Fruit fly (Drosophila melanogaster) whole organism, embryonic: ENCODE results near the gene cni.

Experiments
- Asciz ChIP-seq: fragments of 200-800 bp; sonication (Bioruptor generic); optimal IDR thresholded peaks from 2 replicates; lab custom pipeline; 2017; ENCODE audit warnings: missing biosample characterization, mild to moderate bottlenecking, missing genetic modification characterization, missing genetic modification reagents
- Atf-2 ChIP-seq: fragments of 200-800 bp; sonication (Bioruptor generic); optimal IDR thresholded peaks from 2 replicates; lab custom pipeline; 2016; ENCODE audit warnings: missing biosample characterization, missing genetic modification characterization
- B-H2 ChIP-seq: fragments of 200-800 bp; sonication (Bioruptor generic); optimal IDR thresholded peaks from 2 replicates; lab custom pipeline; 2018; ENCODE audit warnings: missing biosample characterization, mild to moderate bottlenecking, missing genetic modification characterization
- BtbVII ChIP-seq: fragments of 200-800 bp; sonication (Bioruptor generic); optimal IDR thresholded peaks from 3 replicates; lab custom pipeline; 2017; ENCODE audit warnings: missing biosample characterization, mild to moderate bottlenecking, missing genetic modification characterization
- Bteb2 ChIP-seq: fragments of 200-800 bp; sonication (Bioruptor generic); optimal IDR thresholded peaks from 2 replicates; lab custom pipeline; 2016; ENCODE audit warnings: missing biosample characterization, missing genetic modification characterization
- CG10979 ChIP-seq: fragments of 200-800 bp; sonication (Bioruptor generic); optimal IDR thresholded peaks from 2 replicates; lab custom pipeline; 2018; ENCODE audit warnings: missing biosample characterization, mild to moderate bottlenecking, missing genetic modification characterization, moderate library complexity
- CG11456 ChIP-seq: fragments of 200-800 bp; sonication (Bioruptor generic); IDR thresholded peaks from 3 replicates; pipeline ENCODE4 v1.3.6; 2022; ENCODE audit warnings: missing biosample characterization, missing genetic modification characterization
- CG12155 ChIP-seq: fragments of 200-800 bp; sonication (Bioruptor generic); optimal IDR thresholded peaks from 3 replicates; lab custom pipeline; 2016; ENCODE audit warnings: missing biosample characterization, missing genetic modification characterization
- CG12236 ChIP-seq: fragments of 200-800 bp; sonication (Bioruptor generic); optimal IDR thresholded peaks from 2 replicates; lab custom pipeline; 2016; ENCODE audit warnings: missing biosample characterization, missing genetic modification characterization
- CG12744 ChIP-seq: fragments of 200-800 bp; sonication (Bioruptor generic); optimal IDR thresholded peaks from 2 replicates; lab custom pipeline; 2016; ENCODE audit warnings: missing biosample characterization, missing genetic modification characterization
- CG13123 ChIP-seq: fragments of 200-800 bp; sonication (Bioruptor generic); optimal IDR thresholded peaks from 2 replicates; lab custom pipeline; 2016; ENCODE audit warnings: missing biosample characterization, missing genetic modification characterization
- CG13624 ChIP-seq: fragments of 200-800 bp; sonication (Bioruptor generic); optimal IDR thresholded peaks from 2 replicates; lab custom pipeline; 2016; ENCODE audit warnings: missing biosample characterization, missing genetic modification characterization
- CG1647 ChIP-seq: fragments of 200-800 bp; sonication (Bioruptor generic); optimal IDR thresholded peaks from 3 replicates; lab custom pipeline; 2016; ENCODE audit warnings: missing biosample characterization, missing genetic modification characterization
- CG16813 ChIP-seq: fragments of 200-800 bp; sonication (Bioruptor generic); IDR thresholded peaks from 3 replicates; pipeline ENCODE4 v1.3.6; 2022; ENCODE audit warnings: missing biosample characterization, missing genetic modification characterization; ENCODE audit not compliant: partially characterized antibody
- CG17612 ChIP-seq: fragments of 200-800 bp; sonication (Bioruptor generic); IDR thresholded peaks from 2 replicates; pipeline ENCODE4 v1.3.6; 2022; ENCODE audit warnings: missing biosample characterization, missing genetic modification characterization
- CG18262 ChIP-seq: fragments of 200-800 bp; optimal IDR thresholded peaks from 3 replicates; lab custom pipeline; 2019; ENCODE audit warnings: missing biosample characterization, mild to moderate bottlenecking, missing genetic modification characterization, moderate library complexity
- CG18764 ChIP-seq: fragments of 200-800 bp; sonication (Bioruptor generic); optimal IDR thresholded peaks from 3 replicates; lab custom pipeline; 2016; ENCODE audit warnings: missing biosample characterization, missing genetic modification characterization
- CG3065 ChIP-seq: fragments of 200-800 bp; sonication (Bioruptor generic); optimal IDR thresholded peaks from 2 replicates; lab custom pipeline; 2016; ENCODE audit warnings: missing biosample characterization, missing genetic modification characterization
- CG43689 ChIP-seq: fragments of 200-800 bp; sonication (Bioruptor generic); IDR thresholded peaks from 2 replicates; pipeline ENCODE4 v1.3.6; 2022; ENCODE audit warnings: missing biosample characterization, missing genetic modification characterization
- CG4424 ChIP-seq: fragments of 200-800 bp; sonication (Bioruptor generic); optimal IDR thresholded peaks from 3 replicates; lab custom pipeline; 2016; ENCODE audit warnings: missing biosample characterization, missing genetic modification characterization
- CG6689 ChIP-seq: fragments of 200-800 bp; sonication (Bioruptor generic); IDR thresholded peaks from 2 replicates; pipeline ENCODE4 v1.3.6; 2022; ENCODE audit warnings: missing biosample characterization, missing genetic modification characterization
- CG9797 ChIP-seq: fragments of 200-800 bp; sonication (Bioruptor generic); optimal IDR thresholded peaks from 3 replicates; lab custom pipeline; 2018; ENCODE audit warnings: missing biosample characterization, mild to moderate bottlenecking, missing genetic modification characterization
- Camta ChIP-seq: fragments of 200-800 bp; sonication (Bioruptor generic); optimal IDR thresholded peaks from 2 replicates; lab custom pipeline; 2016; ENCODE audit warnings: missing biosample characterization, missing genetic modification characterization
- CrebB ChIP-seq: fragments of 200-800 bp; sonication (Bioruptor generic); optimal IDR thresholded peaks from 3 replicates; lab custom pipeline; 2018; ENCODE audit warnings: missing biosample characterization, mild to moderate bottlenecking, missing genetic modification characterization
- Doc2 ChIP-seq: fragments of 200-800 bp; sonication (Bioruptor generic); IDR thresholded peaks from 2 replicates; pipeline ENCODE4 v1.3.6; 2022; ENCODE audit warnings: missing biosample characterization, missing genetic modification characterization
- Dref ChIP-seq: fragments of 200-800 bp; sonication (Bioruptor generic); IDR thresholded peaks from 2 replicates; pipeline ENCODE4 v1.3.6; 2022; ENCODE audit warnings: missing biosample characterization, missing genetic modification characterization
- Drgx ChIP-seq: fragments of 200-800 bp; sonication (Bioruptor generic); IDR thresholded peaks from 2 replicates; pipeline ENCODE4 v1.3.6; 2022; ENCODE audit warnings: missing biosample characterization, missing genetic modification characterization
- Ets65A ChIP-seq: fragments of 200-800 bp; sonication (Bioruptor generic); peaks from one replicate; lab custom pipeline; 2016; ENCODE audit warnings: missing biosample characterization, missing genetic modification characterization
- Hr3 ChIP-seq: fragments of 200-800 bp; sonication (Bioruptor generic); optimal IDR thresholded peaks from 3 replicates; lab custom pipeline; 2016; ENCODE audit warnings: missing biosample characterization, missing genetic modification characterization
- Lpt ChIP-seq: fragments of >200 bp; optimal IDR thresholded peaks from 2 replicates; lab custom pipeline; 2018; ENCODE audit warnings: missing biosample characterization, missing genetic modification characterization
- Myb ChIP-seq: fragments of 200-800 bp; sonication (Bioruptor generic); optimal IDR thresholded peaks from 2 replicates; lab custom pipeline; 2016; ENCODE audit warnings: missing biosample characterization, missing genetic modification characterization
- Ravus ChIP-seq: fragments of 200-800 bp; sonication (Bioruptor generic); IDR thresholded peaks from 2 replicates; pipeline ENCODE4 v1.3.6; 2022; ENCODE audit warnings: missing biosample characterization, missing genetic modification characterization
- Side ChIP-seq: fragments of 200-800 bp; sonication (Bioruptor generic); optimal IDR thresholded peaks from 2 replicates; lab custom pipeline; 2016; ENCODE audit warnings: missing biosample characterization, missing genetic modification characterization
- bcd ChIP-seq: fragments of 200-800 bp; sonication (Bioruptor generic); optimal IDR thresholded peaks from 2 replicates; lab custom pipeline; 2017; ENCODE audit warnings: missing biosample characterization, mild to moderate bottlenecking, missing genetic modification characterization
- bsh ChIP-seq, 2 experiments: fragments of 200-800 bp; sonication (Bioruptor generic); optimal IDR thresholded peaks; 2 replicates each; lab custom pipeline; 2017 to 2018; ENCODE audit warnings: mild to moderate bottlenecking in 2 of 2, missing biosample characterization in 2 of 2, missing genetic modification characterization in 2 of 2, moderate library complexity in 1 of 2
- btn ChIP-seq: fragments of 200-800 bp; sonication (Bioruptor generic); optimal IDR thresholded peaks from 2 replicates; lab custom pipeline; 2016; ENCODE audit warnings: missing biosample characterization, missing genetic modification characterization
- caup ChIP-seq: fragments of 200-800 bp; sonication (Bioruptor generic); optimal IDR thresholded peaks from 3 replicates; lab custom pipeline; 2017; ENCODE audit warnings: missing biosample characterization, mild to moderate bottlenecking, missing genetic modification characterization, moderate library complexity; ENCODE audit not compliant: severe bottlenecking
- corto ChIP-seq: fragments of 200-800 bp; sonication (Bioruptor generic); optimal IDR thresholded peaks from 2 replicates; lab custom pipeline; 2016; ENCODE audit warnings: missing biosample characterization, mild to moderate bottlenecking, missing genetic modification characterization, moderate library complexity
- dpn ChIP-seq, 2 experiments: fragments of 200-800 bp; sonication (Bioruptor generic); optimal IDR thresholded peaks; 3 replicates each; lab custom pipeline; 2016; ENCODE audit warnings: missing biosample characterization in 2 of 2, missing genetic modification characterization in 2 of 2
- esg ChIP-seq: fragments of 200-800 bp; sonication (Bioruptor generic); conservative IDR thresholded peaks from 2 replicates; pipeline ENCODE4 v1.3.6; 2022; ENCODE audit warnings: missing biosample characterization, missing genetic modification characterization
- fd102C ChIP-seq: fragments of 200-800 bp; sonication (Bioruptor generic); optimal IDR thresholded peaks from 2 replicates; lab custom pipeline; 2018; ENCODE audit warnings: missing biosample characterization, mild to moderate bottlenecking, missing genetic modification characterization, moderate library complexity
- hth ChIP-seq: fragments of >200 bp; optimal IDR thresholded peaks from 2 replicates; lab custom pipeline; 2017; ENCODE audit warnings: inconsistent platforms
- jumu ChIP-seq: fragments of 200-800 bp; sonication (Bioruptor generic); optimal IDR thresholded peaks from 3 replicates; lab custom pipeline; 2016; ENCODE audit warnings: missing biosample characterization, missing genetic modification characterization
- lmd ChIP-seq: fragments of 200-800 bp; sonication (Bioruptor generic); IDR thresholded peaks from 2 replicates; pipeline ENCODE4 v1.3.6; 2022; ENCODE audit warnings: missing biosample characterization, missing genetic modification characterization
- luna ChIP-seq: fragments of 200-800 bp; sonication (Bioruptor generic); optimal IDR thresholded peaks from 2 replicates; lab custom pipeline; 2016; ENCODE audit warnings: missing biosample characterization, missing genetic modification characterization
- mld ChIP-seq: fragments of 200-800 bp; sonication (Bioruptor generic); IDR thresholded peaks from 3 replicates; pipeline ENCODE4 v1.3.6; 2022; ENCODE audit warnings: missing biosample characterization, missing genetic modification characterization; ENCODE audit not compliant: partially characterized antibody
- pb ChIP-seq: fragments of 200-800 bp; sonication (Bioruptor generic); optimal IDR thresholded peaks from 3 replicates; lab custom pipeline; 2016; ENCODE audit warnings: missing biosample characterization, missing genetic modification characterization
- pfk ChIP-seq: fragments of 200-800 bp; sonication (Bioruptor generic); optimal IDR thresholded peaks from 2 replicates; lab custom pipeline; 2018; ENCODE audit warnings: missing biosample characterization, mild to moderate bottlenecking, missing genetic modification characterization, moderate library complexity
- pho ChIP-seq: fragments of 200-800 bp; sonication (Bioruptor generic); optimal IDR thresholded peaks from 2 replicates; lab custom pipeline; 2016; ENCODE audit warnings: missing biosample characterization, missing genetic modification characterization
- stwl ChIP-seq: fragments of 200-800 bp; sonication (Bioruptor generic); optimal IDR thresholded peaks from 3 replicates; lab custom pipeline; 2018; ENCODE audit warnings: missing biosample characterization, mild to moderate bottlenecking, missing genetic modification characterization, moderate library complexity
- yki ChIP-seq: fragments of >200 bp; optimal IDR thresholded peaks from 3 replicates; lab custom pipeline; 2018

Gene cni

DNA sequence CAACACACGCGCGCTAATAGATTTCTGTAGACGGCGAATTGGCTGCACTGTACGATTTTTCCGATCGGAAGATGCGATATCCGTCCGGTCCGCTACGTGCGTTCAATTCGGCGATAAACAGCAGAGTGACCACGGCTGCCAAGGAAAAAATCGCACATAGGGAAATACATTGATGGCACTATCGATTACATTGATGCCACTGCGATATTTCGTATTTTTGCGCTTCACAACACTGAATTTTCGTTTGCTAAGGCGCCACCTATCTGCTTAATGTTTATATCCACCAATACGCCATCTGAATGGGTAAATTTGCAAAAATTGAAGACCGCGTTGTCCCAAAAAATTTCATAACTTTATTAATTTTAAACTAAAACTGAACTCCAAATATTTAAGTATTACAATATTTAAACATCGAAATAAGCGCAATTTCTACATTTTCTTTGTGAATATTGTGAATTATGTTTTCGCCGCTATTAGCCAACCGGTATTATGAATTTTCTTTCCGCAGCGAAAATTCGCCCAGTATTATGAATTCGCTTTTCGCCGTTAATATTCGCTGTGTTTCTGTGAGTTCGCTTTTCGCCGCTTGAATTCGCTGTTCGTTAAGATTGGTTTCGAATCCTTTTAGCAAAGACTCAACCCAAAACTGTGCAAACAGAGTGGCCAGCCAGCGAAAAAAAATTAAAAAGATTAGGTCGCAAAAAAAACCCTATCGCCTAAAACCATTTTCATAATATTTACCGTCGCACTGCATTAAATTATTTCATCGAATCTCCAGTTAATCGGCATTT lies 22.7 kb downstream of the cni start, which contains the start of the genes crp and pkaap (continued):
- peak in 1 of 2 experiments; percentile 55 for TF ChIP-seq bsh (GFP tag; optimal IDR thresholded peaks at IDR 0.05; lab: Kevin White, UChicago)
- TF ChIP-seq CG11456 (GFP tag; lab: Robert Waterston, UW), result no peak
- TF ChIP-seq Hr3, result peak; percentile 66
- TF ChIP-seq CG18262 (tag; lab: Kevin White, UChicago), result peak; percentile 65
- TF ChIP-seq lmd (GFP tag; lab: Robert Waterston, UW), result no peak
- TF ChIP-seq jumu (GFP tag; lab: Kevin White, UChicago), result peak; percentile 87
- peak; percentile 78 for TF ChIP-seq CG13624 (GFP tag; lab: Kevin White, UChicago)
- TF ChIP-seq Myb (GFP tag; lab: Kevin White, UChicago), result peak; percentile 84
- peak; percentile 36 for TF ChIP-seq luna (GFP tag; lab: Kevin White, UChicago)
- TF ChIP-seq hth, result no peak
- no peak for TF ChIP-seq Dref (GFP tag; lab: Robert Waterston, UW)
- TF ChIP-seq CG16813 (GFP tag; lab: Robert Waterston, UW), result no peak
- TF ChIP-seq Lpt (GFP tag; lab: Kevin White, UChicago), result no peak
- peak; percentile 66 for TF ChIP-seq Asciz (GFP tag; lab: Kevin White, UChicago)
- TF ChIP-seq CG12155 (GFP tag; lab: Kevin White, UChicago), result peak; percentile 85
- peak; percentile 87 for TF ChIP-seq caup
- no peak for TF ChIP-seq esg
- TF ChIP-seq pho (GFP tag; lab: Kevin White, UChicago), result peak; percentile 83
- peak; percentile 89 for TF ChIP-seq CG1647 (GFP tag; lab: Kevin White, UChicago)
- no peak for TF ChIP-seq CG17612 (GFP tag; lab: Robert Waterston, UW)
- TF ChIP-seq CG3065, result peak; percentile 72
- TF ChIP-seq BtbVII, result peak; percentile 70
- peak; percentile 54 for TF ChIP-seq pfk
- peak; percentile 77 for TF ChIP-seq btn (GFP tag; lab: Kevin White, UChicago)
- peak; percentile 85 for TF ChIP-seq CG9797 (GFP tag; lab: Kevin White, UChicago)
- peak; percentile 91 for TF ChIP-seq corto (GFP tag; lab: Kevin White, UChicago)
- TF ChIP-seq CrebB (tag; lab: Kevin White, UChicago), result peak; percentile 84
- TF ChIP-seq CG12744, result peak; percentile 77
- peak; percentile 91 for TF ChIP-seq stwl
- TF ChIP-seq B-H2 (GFP tag; lab: Kevin White, UChicago), result peak; percentile 90
- TF ChIP-seq fd102C, result peak; percentile 11
- peak; percentile 69 for TF ChIP-seq bcd (GFP tag; lab: Kevin White, UChicago)
- peak; percentile 75 for TF ChIP-seq CG4424 (GFP tag; lab: Kevin White, UChicago)
- TF ChIP-seq CG18764 (GFP tag; lab: Kevin White, UChicago), result peak; percentile 81
- peak; percentile 72 for TF ChIP-seq Bteb2 (GFP tag; lab: Kevin White, UChicago)
- TF ChIP-seq Camta (GFP tag; lab: Kevin White, UChicago), result peak; percentile 84
- TF ChIP-seq Ravus (GFP tag; lab: Robert Waterston, UW), result no peak
- TF ChIP-seq Ets65A (GFP tag; lab: Kevin White, UChicago), result peak; percentile 99
- TF ChIP-seq dpn (GFP tag; optimal IDR thresholded peaks at IDR 0.05; lab: Kevin White, UChicago), result peak; percentile 91
- no peak for TF ChIP-seq yki (lab: Kevin White, UChicago)
- TF ChIP-seq CG6689 (GFP tag; lab: Robert Waterston, UW), result no peak
- TF ChIP-seq pb (GFP tag; lab: Kevin White, UChicago), result peak; percentile 54
- no peak for TF ChIP-seq mld
- TF ChIP-seq CG10979 (tag; lab: Kevin White, UChicago), result peak; percentile 100
- peak; percentile 73 for TF ChIP-seq CG13123
- no peak for TF ChIP-seq Doc2 (GFP tag; lab: Robert Waterston, UW)
- TF ChIP-seq Atf-2, result peak; percentile 84
- TF ChIP-seq Drgx (GFP tag; lab: Robert Waterston, UW), result no peak
- TF ChIP-seq Side, result peak; percentile 82
- TF ChIP-seq CG43689 (GFP tag; lab: Robert Waterston, UW), result no peak
- peak; percentile 59 for TF ChIP-seq CG12236 (GFP tag; lab: Kevin White, UChicago)
